Worm (Caenorhabditis elegans): ENCODE data around the gene hlh-13.
A peak's percentile ranks its signal among the peaks of the same experiment; 100 is the strongest.

The hlh-13 gene

DNA sequence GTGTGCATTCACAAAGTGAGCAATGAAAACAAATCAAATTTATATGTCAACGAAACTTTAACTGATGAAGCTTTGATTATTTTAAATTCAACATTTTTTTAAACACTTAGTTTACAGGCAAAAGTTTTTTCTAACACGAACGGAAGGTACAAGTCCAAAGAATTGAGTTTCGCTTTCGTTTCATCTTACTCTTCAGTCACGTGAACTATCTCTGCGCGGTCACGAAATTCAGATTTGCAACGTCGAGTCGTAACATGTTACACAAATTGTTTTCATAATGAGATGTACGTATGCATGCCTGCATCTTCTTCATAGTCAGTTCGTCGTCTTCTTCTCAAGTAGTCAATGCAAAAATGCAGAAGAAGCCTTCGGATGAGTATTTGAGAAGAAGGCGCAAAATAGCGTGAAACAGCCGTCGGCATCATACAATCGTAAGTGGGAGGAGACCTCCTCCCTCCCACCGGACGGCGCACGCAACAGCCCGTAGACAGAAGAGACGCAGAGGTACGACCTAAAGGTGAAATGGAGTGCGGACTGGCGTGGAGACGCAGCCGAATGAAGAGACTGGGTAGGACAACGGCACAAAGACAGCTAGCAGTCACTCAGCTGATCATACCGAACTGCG, 16.3 kb downstream of the hlh-13 start, which contains the start of gene coel-1 (continued):
- TF ChIP-seq fkh-10 (GFP tag; optimal IDR thresholded peaks at IDR 0.05) (peak; percentile 62), C04F5.9 (tag; optimal IDR thresholded peaks at IDR 0.05) (no peak), dpl-1 (GFP tag; optimal IDR thresholded peaks at IDR 0.05) (no peak), pqm-1 (tag; optimal IDR thresholded peaks at IDR 0.05) (no peak), zip-4 (GFP tag; optimal IDR thresholded peaks at IDR 0.05) (no peak), efl-3 (GFP tag; optimal IDR thresholded peaks at IDR 0.05) (no peak), hpl-2 (GFP tag; optimal IDR thresholded peaks at IDR 0.05) (no peak), zag-1 (tag; optimal IDR thresholded peaks at IDR 0.05) (no peak), snpc-4 (tag; optimal IDR thresholded peaks at IDR 0.05) (no peak), C34B4.2 (tag; optimal IDR thresholded peaks at IDR 0.05) (no peak), sox-4 (tag; optimal IDR thresholded peaks at IDR 0.05) (no peak), ceh-8 (GFP tag; optimal IDR thresholded peaks at IDR 0.05) (no peak), fkh-8 (tag; optimal IDR thresholded peaks at IDR 0.05) (no peak), mef-2 (tag; optimal IDR thresholded peaks at IDR 0.05) (no peak), rnt-1 (tag; optimal IDR thresholded peaks at IDR 0.05) (peak; percentile 66), nhr-71 (tag; optimal IDR thresholded peaks at IDR 0.05) (peak; percentile 70), nhr-11 (tag; optimal IDR thresholded peaks at IDR 0.05) (no peak), Y116A8C.19 (tag; optimal IDR thresholded peaks at IDR 0.05; ENCODE audit: borderline replicate concordance) (no peak), pag-3 (tag; optimal IDR thresholded peaks at IDR 0.05; ENCODE audit: borderline replicate concordance, insufficient read depth) (no peak), ceh-82 (tag; optimal IDR thresholded peaks at IDR 0.05) (peak in 2 of 3 experiments; percentile 41 to 61), jun-1 (tag; optimal IDR thresholded peaks at IDR 0.05) (peak; percentile 33), lir-3 (tag; optimal IDR thresholded peaks at IDR 0.05; ENCODE audit: poor library complexity) (no peak), pax-3 (tag; optimal IDR thresholded peaks at IDR 0.05) (no peak), vab-15 (tag; optimal IDR thresholded peaks at IDR 0.05) (no peak), tlp-1 (tag; optimal IDR thresholded peaks at IDR 0.05) (no peak), mdl-1 (tag; optimal IDR thresholded peaks at IDR 0.05) (peak in 1 of 2 experiments; percentile 68), unc-86 (tag; optimal IDR thresholded peaks at IDR 0.05) (peak; percentile 57), sup-37 (GFP tag; optimal IDR thresholded peaks at IDR 0.05) (no peak), xbp-1 (tag; optimal IDR thresholded peaks at IDR 0.05) (peak; percentile 37), efl-1 (optimal IDR thresholded peaks at IDR 0.05) (peak in 1 of 2 experiments; percentile 41), efl-1 (GFP tag; optimal IDR thresholded peaks at IDR 0.05 in 1 of 2) (peak in 1 of 2 experiments; percentile 82), dsc-1 (tag; optimal IDR thresholded peaks at IDR 0.05) (peak; percentile 41), egl-13 (tag; optimal IDR thresholded peaks at IDR 0.05) (peak; percentile 56), lsy-2 (tag; optimal IDR thresholded peaks at IDR 0.05) (peak in 1 of 2 experiments; percentile 38), mep-1 (tag; optimal IDR thresholded peaks at IDR 0.05) (peak; percentile 13), nhr-76 (tag; optimal IDR thresholded peaks at IDR 0.05) (no peak), lin-15B (tag; optimal IDR thresholded peaks at IDR 0.05) (no peak), fos-1 (tag; optimal IDR thresholded peaks at IDR 0.05) (no peak), aha-1 (tag; optimal IDR thresholded peaks at IDR 0.05) (no peak), ceh-88 (GFP tag; IDR thresholded peaks at IDR 0.05) (no peak)

DNA sequence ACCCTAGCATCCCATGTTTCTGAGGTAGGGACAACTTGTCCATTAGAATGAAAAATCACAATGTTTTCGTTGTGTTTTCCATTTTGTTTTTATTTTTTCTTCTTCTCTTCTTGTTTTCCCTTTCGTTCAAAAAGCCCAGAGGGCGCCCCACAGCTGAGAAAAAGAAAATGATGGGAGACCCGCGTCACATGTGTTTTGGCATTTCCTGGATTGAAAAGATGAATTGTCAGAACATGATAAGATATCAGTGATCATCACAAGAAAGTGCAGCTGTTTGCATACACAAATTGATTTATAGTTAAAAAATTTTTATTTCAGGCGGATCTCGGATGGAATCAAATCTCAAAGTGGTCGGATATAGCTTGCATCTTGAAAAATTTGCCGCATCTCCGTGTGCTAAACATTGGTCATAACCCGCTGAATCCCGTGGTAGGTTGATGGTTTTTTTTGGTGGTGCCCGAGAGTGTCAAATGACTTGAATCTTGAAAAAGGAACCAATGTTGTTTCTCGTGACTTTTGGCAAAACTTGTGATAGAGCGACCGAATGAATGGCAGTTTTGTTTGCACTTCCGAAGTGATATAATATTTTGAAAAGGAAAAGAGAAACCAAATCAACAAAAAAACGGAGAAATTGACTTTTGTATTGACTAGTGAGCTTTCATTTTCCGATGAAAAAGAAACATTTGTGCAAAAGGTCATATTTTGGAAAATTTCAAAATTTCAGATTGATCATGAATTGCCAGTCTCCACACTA, 17.3 kb downstream of the hlh-13 start:
- TF ChIP-seq blmp-1 (tag; optimal IDR thresholded peaks at IDR 0.05) (peak; percentile 89), mdl-1 (tag; optimal IDR thresholded peaks at IDR 0.05) (peak in 1 of 2 experiments; percentile 38), C16A3.4 (tag; optimal IDR thresholded peaks at IDR 0.05) (no peak), zag-1 (tag; optimal IDR thresholded peaks at IDR 0.05) (no peak), elt-2 (tag; optimal IDR thresholded peaks at IDR 0.05) (peak; percentile 26), lin-39 (tag; optimal IDR thresholded peaks at IDR 0.05) (peak; percentile 35), xbp-1 (tag; optimal IDR thresholded peaks at IDR 0.05) (peak; percentile 2), nhr-71 (tag; optimal IDR thresholded peaks at IDR 0.05) (peak; percentile 71), lsy-2 (tag; optimal IDR thresholded peaks at IDR 0.05) (peak in 1 of 2 experiments; percentile 9), nhr-20 (tag; optimal IDR thresholded peaks at IDR 0.05) (peak; percentile 46), nhr-85 (tag) (peak; percentile 38), aha-1 (tag; optimal IDR thresholded peaks at IDR 0.05) (no peak), mep-1 (tag; optimal IDR thresholded peaks at IDR 0.05) (peak; percentile 3), lin-14 (GFP tag; optimal IDR thresholded peaks at IDR 0.05) (peak; percentile 53), snu-23 (GFP tag; optimal IDR thresholded peaks at IDR 0.05) (peak; percentile 16), unc-98 (GFP tag; IDR thresholded peaks at IDR 0.05) (no peak), rnt-1 (tag; optimal IDR thresholded peaks at IDR 0.05) (peak; percentile 45), irx-1 (tag; optimal IDR thresholded peaks at IDR 0.05) (no peak), lin-35 (GFP tag; optimal IDR thresholded peaks at IDR 0.05) (peak in 1 of 2 experiments; percentile 64)

Data from whole organism, L1 larva.